Fruit fly (Drosophila melanogaster) Kc167 (cell line): Measurements from ENCODE around the gene CG10862.

Experiments used
- Myc ChIP-seq: fragments of >200 bp; optimal IDR thresholded peaks from 2 replicates; lab custom pipeline; 2017; ENCODE audit warnings: missing external identifiers
- h ChIP-seq: fragments of >200 bp; optimal IDR thresholded peaks from 3 replicates; lab custom pipeline; 2018; ENCODE audit warnings: missing external identifiers
- psq ChIP-seq: fragments of >200 bp; optimal IDR thresholded peaks from 2 replicates; lab custom pipeline; 2017; ENCODE audit warnings: missing external identifiers
- ttk ChIP-seq: sonication (Bioruptor generic); optimal IDR thresholded peaks from 2 replicates; lab custom pipeline; 2017; ENCODE audit warnings: missing external identifiers

dm6 chr3L:3632500-3633183 is 21.9 kb downstream of the CG10862 start:
- TF ChIP-seq h (lab: Kevin White, UChicago) (no peak), ttk (lab: Kevin White, UChicago) (no peak), psq (lab: Kevin White, UChicago) (no peak), Myc (lab: Kevin White, UChicago) (no peak)
